Worm (Caenorhabditis elegans) whole organism, L3 larva: ENCODE measurements around the gene K09C8.9.

Experiments used
- R02D3.7 ChIP-seq: fragments of 150-350 bp; optimal IDR thresholded peaks from 2 replicates; lab custom pipeline; 2014; ENCODE audit warnings: missing biosample characterization, missing genetic modification characterization
- aly-2 ChIP-seq: fragments of 150-350 bp; optimal IDR thresholded peaks from 2 replicates; lab custom pipeline; 2014; ENCODE audit warnings: missing biosample characterization, missing genetic modification characterization
- ama-1 ChIP-seq: fragments of 150-350 bp; optimal IDR thresholded peaks from 2 replicates; lab custom pipeline; 2018
- ceh-28 ChIP-seq: fragments of 150-350 bp; optimal IDR thresholded peaks from 2 replicates; lab custom pipeline; 2014; ENCODE audit warnings: missing biosample characterization, missing genetic modification reagents, missing genetic modification characterization
- ceh-82 ChIP-seq: fragments of 150-350 bp; optimal IDR thresholded peaks from 2 replicates; lab custom pipeline; 2014; ENCODE audit warnings: missing biosample characterization, missing genetic modification characterization
- ceh-9 ChIP-seq: sonication (generic microtip); optimal IDR thresholded peaks from 2 replicates; lab custom pipeline; 2018; ENCODE audit warnings: missing biosample characterization, missing genetic modification characterization
- daf-12 ChIP-seq: fragments of 150-350 bp; optimal IDR thresholded peaks from 2 replicates; lab custom pipeline; 2014; ENCODE audit warnings: missing biosample characterization, missing genetic modification reagents, missing genetic modification characterization
- egl-27 ChIP-seq: sonication (generic microtip); optimal IDR thresholded peaks from 4 replicates; lab custom pipeline; 2017; ENCODE audit warnings: missing biosample characterization, missing genetic modification reagents, missing genetic modification characterization
- egl-5 ChIP-seq: fragments of 150-350 bp; optimal IDR thresholded peaks from 2 replicates; lab custom pipeline; 2017; ENCODE audit warnings: missing biosample characterization, missing genetic modification reagents, missing genetic modification characterization, inconsistent platforms
- elt-1 ChIP-seq: fragments of 150-350 bp; optimal IDR thresholded peaks from 2 replicates; lab custom pipeline; 2014; ENCODE audit warnings: missing biosample characterization, missing genetic modification characterization
- elt-2 ChIP-seq: sonication (generic microtip); optimal IDR thresholded peaks from 2 replicates; lab custom pipeline; 2016; ENCODE audit warnings: missing genetic modification reagents, mild to moderate bottlenecking, missing genetic modification characterization, missing compliant biosample characterization
- elt-3 ChIP-seq, 3 experiments: fragments of 150-350 bp in 1 of 3; sonication (generic microtip) in 2 of 3; optimal IDR thresholded peaks; 2 replicates in 2 of 3; 4 replicates in 1 of 3; lab custom pipeline; 2014 to 2017; ENCODE audit warnings: missing biosample characterization in 3 of 3, missing genetic modification characterization in 3 of 3
- eor-1 ChIP-seq, 2 experiments: fragments of 150-350 bp; optimal IDR thresholded peaks; 2 replicates each; lab custom pipeline; 2014 to 2018; ENCODE audit warnings: missing biosample characterization in 2 of 2, missing genetic modification characterization in 2 of 2
- fkh-10 ChIP-seq: sonication (generic microtip); optimal IDR thresholded peaks from 2 replicates; lab custom pipeline; 2017; ENCODE audit warnings: missing biosample characterization, missing genetic modification reagents, missing genetic modification characterization
- fos-1 ChIP-seq: fragments of 150-350 bp; optimal IDR thresholded peaks from 2 replicates; lab custom pipeline; 2014; ENCODE audit warnings: missing biosample characterization, missing genetic modification characterization
- hmg-11 ChIP-seq: sonication (generic microtip); optimal IDR thresholded peaks from 2 replicates; lab custom pipeline; 2016; ENCODE audit warnings: missing genetic modification characterization, missing compliant biosample characterization
- jun-1 ChIP-seq: fragments of 150-350 bp; optimal IDR thresholded peaks from 2 replicates; lab custom pipeline; 2014; ENCODE audit warnings: missing biosample characterization, missing genetic modification reagents, missing genetic modification characterization
- lin-15B ChIP-seq: fragments of 150-350 bp; optimal IDR thresholded peaks from 2 replicates; lab custom pipeline; 2014; ENCODE audit warnings: missing biosample characterization, missing genetic modification characterization
- lsy-12 ChIP-seq: sonication (generic microtip); optimal IDR thresholded peaks from 2 replicates; lab custom pipeline; 2016; ENCODE audit warnings: mild to moderate bottlenecking, missing genetic modification characterization, missing compliant biosample characterization
- nhr-11 ChIP-seq: fragments of 150-350 bp; optimal IDR thresholded peaks from 2 replicates; lab custom pipeline; 2014; ENCODE audit warnings: missing biosample characterization, missing genetic modification characterization
- nhr-12 ChIP-seq: fragments of 150-350 bp; optimal IDR thresholded peaks from 2 replicates; lab custom pipeline; 2014; ENCODE audit warnings: missing biosample characterization, missing genetic modification characterization
- nhr-23 ChIP-seq: fragments of 150-350 bp; optimal IDR thresholded peaks from 2 replicates; lab custom pipeline; 2014; ENCODE audit warnings: missing biosample characterization, missing genetic modification reagents, missing genetic modification characterization
- nhr-237 ChIP-seq: fragments of 150-350 bp; optimal IDR thresholded peaks from 2 replicates; lab custom pipeline; 2014; ENCODE audit warnings: missing biosample characterization, missing genetic modification characterization
- nhr-25 ChIP-seq: sonication (generic microtip); optimal IDR thresholded peaks from 2 replicates; lab custom pipeline; 2017; ENCODE audit warnings: missing biosample characterization, missing genetic modification characterization
- nhr-43 ChIP-seq: sonication (generic microtip); optimal IDR thresholded peaks from 2 replicates; lab custom pipeline; 2016; ENCODE audit warnings: mild to moderate bottlenecking, missing genetic modification characterization, missing compliant biosample characterization; ENCODE audit not compliant: poor library complexity, severe bottlenecking
- nhr-76 ChIP-seq: fragments of 150-350 bp; sonication (generic microtip); optimal IDR thresholded peaks from 5 replicates; lab custom pipeline; 2014; ENCODE audit warnings: missing biosample characterization, missing genetic modification characterization
- nhr-77 ChIP-seq: fragments of 150-350 bp; optimal IDR thresholded peaks from 2 replicates; lab custom pipeline; 2014; ENCODE audit warnings: missing biosample characterization, missing genetic modification characterization
- pha-4 ChIP-seq: fragments of 150-350 bp; optimal IDR thresholded peaks from 2 replicates; lab custom pipeline; 2014; ENCODE audit warnings: missing biosample characterization, missing genetic modification reagents, missing genetic modification characterization
- pqm-1 ChIP-seq: fragments of 150-350 bp; optimal IDR thresholded peaks from 2 replicates; lab custom pipeline; 2017; ENCODE audit warnings: missing biosample characterization, missing genetic modification characterization, inconsistent platforms
- skn-1 ChIP-seq: fragments of 150-350 bp; optimal IDR thresholded peaks from 2 replicates; lab custom pipeline; 2014; ENCODE audit warnings: missing biosample characterization, missing genetic modification characterization
- snpc-4 ChIP-seq: fragments of 150-350 bp; optimal IDR thresholded peaks from 2 replicates; lab custom pipeline; 2014; ENCODE audit warnings: missing biosample characterization, missing genetic modification characterization
- unc-39 ChIP-seq: sonication (generic microtip); optimal IDR thresholded peaks from 4 replicates; lab custom pipeline; 2017; ENCODE audit warnings: missing biosample characterization, missing genetic modification characterization
- ztf-11 ChIP-seq: fragments of 150-350 bp; optimal IDR thresholded peaks from 2 replicates; lab custom pipeline; 2014; ENCODE audit warnings: missing biosample characterization, missing genetic modification characterization
- ztf-4 ChIP-seq: fragments of 150-350 bp; optimal IDR thresholded peaks from 2 replicates; lab custom pipeline; 2014; ENCODE audit warnings: missing biosample characterization, missing genetic modification characterization

The K09C8.9 gene

DNA sequence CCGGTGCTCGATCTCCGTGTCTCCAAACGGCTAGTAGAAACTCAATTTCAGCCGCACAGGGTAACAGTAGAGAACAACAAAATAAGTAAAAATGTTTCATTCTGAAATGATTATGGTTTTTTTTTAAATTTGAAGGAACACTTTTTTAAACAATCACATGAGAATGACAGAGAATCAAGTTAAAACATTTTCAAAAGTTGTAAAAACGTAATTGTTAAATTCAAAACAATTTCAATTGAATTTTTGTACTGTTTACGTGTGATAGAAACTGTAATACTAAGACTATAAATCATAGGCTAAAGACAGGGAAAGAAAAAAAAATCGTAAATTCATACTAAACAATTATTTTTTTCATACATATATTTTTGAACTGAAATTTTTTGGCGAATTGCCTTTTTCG lies 26.3 kb downstream of the K09C8.9 start, which contains the start of gene pho-7:
Gene pho-7, minus strand, starts transcription at position 101 of the 400 bp plus-strand sequence.
- no peak for TF ChIP-seq nhr-12
- TF ChIP-seq nhr-76 (tag; lab: Kevin White, UChicago): no peak
- no peak for TF ChIP-seq R02D3.7 (tag; lab: Kevin White, UChicago)
- no peak for TF ChIP-seq nhr-23
- TF ChIP-seq ceh-9 (tag; lab: Kevin White, UChicago): no peak
- no peak for TF ChIP-seq eor-1 (tag; optimal IDR thresholded peaks at IDR 0.05; lab: Kevin White, UChicago)
- TF ChIP-seq lin-15B (tag; lab: Kevin White, UChicago): no peak
- TF ChIP-seq ceh-28 (tag; lab: Kevin White, UChicago): no peak
- no peak for TF ChIP-seq hmg-11 (tag; lab: Kevin White, UChicago)
- no peak for TF ChIP-seq lsy-12 (tag; lab: Kevin White, UChicago)
- TF ChIP-seq nhr-77: no peak
- no peak for TF ChIP-seq nhr-25 (tag; lab: Kevin White, UChicago)
- TF ChIP-seq elt-3 (tag; optimal IDR thresholded peaks at IDR 0.05; lab: Kevin White, UChicago): no peak
- TF ChIP-seq skn-1: no peak
- no peak for TF ChIP-seq snpc-4 (tag; lab: Kevin White, UChicago)
- no peak for TF ChIP-seq ceh-82 (tag; lab: Kevin White, UChicago)

DNA sequence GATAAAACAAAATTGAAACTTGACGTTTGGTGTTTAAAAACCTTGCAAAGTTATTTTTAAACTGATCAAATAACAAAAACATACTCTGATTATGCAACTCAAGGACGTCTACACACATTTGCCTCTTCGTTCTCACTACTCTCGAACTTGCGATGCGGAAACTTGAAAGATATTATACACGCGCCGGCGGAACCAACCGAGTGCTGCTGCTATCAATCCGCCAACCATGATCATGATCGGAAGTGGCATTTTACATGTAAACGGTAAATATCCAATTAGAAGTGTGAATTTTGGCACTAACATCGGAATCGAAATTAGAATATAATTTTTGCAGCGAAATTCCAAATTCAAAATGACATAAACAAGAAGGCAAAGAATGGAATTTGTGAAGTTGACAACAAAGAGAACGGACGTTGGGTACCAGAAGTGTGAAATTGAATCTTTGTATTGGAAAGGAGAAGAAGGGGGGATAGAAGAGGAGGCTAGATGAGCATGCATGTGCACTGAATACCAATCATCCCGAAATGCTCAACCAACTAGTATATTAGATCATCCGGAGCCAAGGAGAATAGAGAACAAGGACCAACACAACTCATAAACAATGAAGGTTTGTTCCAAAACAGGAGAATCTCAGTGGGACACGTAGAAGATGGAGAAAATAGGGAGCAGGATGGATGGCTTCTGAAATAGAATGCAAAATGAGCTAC lies 34.1 kb downstream of the K09C8.9 start:
- no peak for TF ChIP-seq ceh-82 (tag; lab: Kevin White, UChicago)
- no peak for TF ChIP-seq nhr-23
- no peak for TF ChIP-seq nhr-77
- TF ChIP-seq daf-12 (tag; lab: Kevin White, UChicago): no peak
- TF ChIP-seq pqm-1 (tag; lab: Kevin White, UChicago): no peak
- no peak for TF ChIP-seq jun-1

DNA sequence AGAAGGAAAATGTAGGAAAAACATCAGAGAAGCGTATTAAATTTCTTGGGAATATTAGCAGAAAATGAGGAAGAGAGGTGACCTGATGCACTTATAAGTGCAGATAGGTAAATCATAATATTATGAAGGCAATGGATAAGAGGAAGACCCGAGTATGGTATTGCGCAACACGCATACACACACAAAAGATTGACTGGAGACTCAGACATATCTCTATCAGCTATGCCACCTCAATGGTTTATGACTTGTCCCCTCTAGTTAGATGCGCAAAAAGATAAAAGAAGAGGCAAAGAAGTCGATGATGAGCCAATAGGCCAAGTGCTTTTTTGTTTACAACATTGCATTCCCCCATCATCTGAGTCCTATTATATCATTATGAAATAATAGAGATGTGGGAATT lies 35.5 kb downstream of the K09C8.9 start:
- TF ChIP-seq aly-2 (tag; lab: Kevin White, UChicago): no peak
- no peak for TF ChIP-seq pqm-1 (tag; lab: Kevin White, UChicago)
- TF ChIP-seq egl-27: no peak
- TF ChIP-seq ama-1 (lab: Kevin White, UChicago): no peak
- TF ChIP-seq fkh-10: no peak
- no peak for TF ChIP-seq ztf-4 (tag; lab: Kevin White, UChicago)
- no peak for TF ChIP-seq R02D3.7 (tag; lab: Kevin White, UChicago)
- no peak for TF ChIP-seq elt-2 (tag; lab: Kevin White, UChicago)
- no peak for TF ChIP-seq ceh-28 (tag; lab: Kevin White, UChicago)
- no peak for TF ChIP-seq fos-1 (tag; lab: Kevin White, UChicago)
- TF ChIP-seq, all 47 proteins: peak for 0

DNA sequence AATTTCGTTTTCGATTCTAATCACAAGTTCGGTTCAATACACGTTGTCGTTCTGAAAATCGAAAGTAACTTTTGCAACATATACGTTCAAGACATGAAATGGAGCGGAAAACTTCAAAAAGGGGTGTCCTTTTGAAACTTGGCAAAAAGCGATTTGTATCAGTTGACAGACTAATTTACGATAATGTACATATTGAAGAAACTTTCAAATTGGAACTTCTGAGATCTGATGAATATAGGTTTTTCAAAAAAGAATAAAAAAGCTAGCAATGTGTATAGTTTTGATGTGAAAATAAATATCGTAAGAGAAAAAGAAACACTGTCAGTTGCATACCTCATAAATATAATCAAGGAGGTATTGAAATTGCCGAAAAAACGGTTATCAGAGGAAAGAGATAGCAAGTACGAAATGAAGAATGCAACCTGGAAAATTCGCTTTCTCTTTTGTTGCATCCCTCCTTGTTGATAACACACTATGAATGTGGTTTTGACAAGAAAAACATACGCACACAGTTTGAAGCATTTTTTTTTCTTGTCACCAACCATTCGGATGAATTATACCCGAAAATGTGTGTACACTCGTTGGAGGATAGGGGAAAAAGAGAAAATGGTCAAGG lies 38.5 kb downstream of the K09C8.9 start, which contains the start of gene dgn-1:
Gene dgn-1, minus strand, starts transcription at position 51 of the 616 bp plus-strand sequence.
- TF ChIP-seq pha-4 (tag; lab: Kevin White, UChicago) (peak; percentile 26), nhr-25 (tag; lab: Kevin White, UChicago) (no peak), R02D3.7 (tag; lab: Kevin White, UChicago) (no peak), elt-2 (tag; lab: Kevin White, UChicago) (peak; percentile 56), daf-12 (tag; lab: Kevin White, UChicago) (no peak), jun-1 (no peak)

DNA sequence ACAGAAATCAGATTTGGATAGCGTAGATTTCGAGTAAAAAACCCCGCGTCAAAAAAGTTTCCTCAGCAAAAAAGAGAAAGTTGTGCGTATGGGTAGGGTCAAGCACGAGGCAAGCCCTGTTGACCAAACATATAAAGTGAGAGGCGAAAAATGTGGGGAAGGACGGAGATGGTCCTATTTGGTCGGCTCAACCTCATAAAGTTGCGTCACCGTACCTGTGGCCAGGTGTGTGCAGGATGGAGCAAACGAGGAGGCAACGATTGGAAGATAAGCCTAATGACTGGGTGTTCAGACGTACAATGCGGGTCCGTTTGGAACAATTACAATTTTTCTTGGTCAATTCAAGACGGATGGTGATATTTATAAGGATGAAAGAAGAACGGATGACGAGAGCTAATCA lies 40.5 kb downstream of the K09C8.9 start:
- no peak for TF ChIP-seq nhr-43 (tag; lab: Kevin White, UChicago)
- TF ChIP-seq eor-1 (tag; optimal IDR thresholded peaks at IDR 0.05; lab: Kevin White, UChicago): no peak
- TF ChIP-seq egl-5 (tag; lab: Kevin White, UChicago): no peak
- no peak for TF ChIP-seq snpc-4 (tag; lab: Kevin White, UChicago)
- no peak for TF ChIP-seq nhr-11 (tag; lab: Kevin White, UChicago)
- no peak for TF ChIP-seq egl-27
- no peak for TF ChIP-seq nhr-76 (tag; lab: Kevin White, UChicago)
- TF ChIP-seq elt-1 (tag; lab: Kevin White, UChicago): no peak
- TF ChIP-seq nhr-25 (tag; lab: Kevin White, UChicago): no peak
- TF ChIP-seq nhr-237: no peak
- no peak for TF ChIP-seq unc-39 (tag; lab: Kevin White, UChicago)
- no peak for TF ChIP-seq ceh-28 (tag; lab: Kevin White, UChicago)
- TF ChIP-seq fos-1 (tag; lab: Kevin White, UChicago): no peak
- no peak for TF ChIP-seq elt-2 (tag; lab: Kevin White, UChicago)
- TF ChIP-seq ztf-4 (tag; lab: Kevin White, UChicago): no peak
- TF ChIP-seq ztf-11 (tag; lab: Kevin White, UChicago): no peak
- TF ChIP-seq ama-1 (lab: Kevin White, UChicago): no peak
- no peak for TF ChIP-seq daf-12 (tag; lab: Kevin White, UChicago)
